Worm (Caenorhabditis elegans) whole organism, L4 larva: ENCODE results near the gene srh-28.

ENCODE experiments used
- ceh-44 ChIP-seq: fragments of 200-800 bp; sonication (Bioruptor generic); IDR thresholded peaks from 2 replicates; pipeline ENCODE4 v1.3.6; 2022; ENCODE audit warnings: missing genetic modification reagents, missing genetic modification characterization, missing compliant biosample characterization
- ceh-82 ChIP-seq: sonication (generic microtip); optimal IDR thresholded peaks from 2 replicates; lab custom pipeline; 2017; ENCODE audit warnings: missing biosample characterization, missing genetic modification characterization
- ces-1 ChIP-seq: fragments of 150-350 bp; sonication (generic microtip); optimal IDR thresholded peaks from 4 replicates; lab custom pipeline; 2014; ENCODE audit warnings: missing biosample characterization, missing genetic modification reagents, missing genetic modification characterization
- daf-19 ChIP-seq: fragments of 200-800 bp; sonication (Bioruptor generic); conservative IDR thresholded peaks from 2 replicates; pipeline ENCODE4 v1.3.6; 2022; ENCODE audit warnings: missing genetic modification characterization, missing compliant biosample characterization
- hif-1 ChIP-seq, 2 experiments: sonication (generic microtip); optimal IDR thresholded peaks; 2 replicates each; lab custom pipeline; 2016 to 2017; ENCODE audit warnings: missing compliant biosample characterization in 2 of 2, missing genetic modification characterization in 2 of 2, missing genetic modification reagents in 2 of 2, missing genotype in 2 of 2, mild to moderate bottlenecking in 1 of 2
- hlh-11 ChIP-seq: fragments of 200-800 bp; sonication (Bioruptor generic); optimal IDR thresholded peaks from 2 replicates; lab custom pipeline; 2018; ENCODE audit warnings: mild to moderate bottlenecking, missing genetic modification characterization, missing compliant biosample characterization
- sdz-12 ChIP-seq: fragments of 200-800 bp; sonication (Bioruptor generic); optimal IDR thresholded peaks from 2 replicates; lab custom pipeline; 2018; ENCODE audit warnings: mild to moderate bottlenecking, missing genetic modification characterization, missing compliant biosample characterization
- unc-39 ChIP-seq: sonication (generic microtip); optimal IDR thresholded peaks from 2 replicates; lab custom pipeline; 2017; ENCODE audit warnings: missing biosample characterization, missing genetic modification characterization

ce11 chrV:6736108-6736507, 39.5 kb downstream of the srh-28 start:
- TF ChIP-seq hlh-11 (tag; lab: Kevin White, UChicago) (no peak), sdz-12 (GFP tag; lab: Kevin White, UChicago) (no peak), ceh-82 (no peak), unc-39 (no peak), hif-1 (tag; optimal IDR thresholded peaks at IDR 0.05; lab: Kevin White, UChicago) (no peak), ceh-44 (GFP tag; lab: Robert Waterston, UW) (no peak), daf-19 (GFP tag; lab: Robert Waterston, UW) (no peak), ces-1 (GFP tag; lab: Kevin White, UChicago) (no peak)
